Fruit fly (Drosophila melanogaster) whole organism: ENCODE data around the gene CG13449.

Experiments used
- CG8478 ChIP-seq: fragments of >200 bp; optimal IDR thresholded peaks from 2 replicates; lab custom pipeline; 2018; ENCODE audit warnings: inconsistent platforms
- Dll ChIP-seq: fragments of >200 bp; optimal IDR thresholded peaks from 2 replicates; lab custom pipeline; 2017
- EcR ChIP-seq, 2 experiments: fragments of >200 bp; optimal IDR thresholded peaks; 2 replicates each; lab custom pipeline; 2017; ENCODE audit warnings: missing biosample characterization in 2 of 2, missing genetic modification characterization in 2 of 2, missing genetic modification reagents in 2 of 2
- pan ChIP-seq: fragments of >200 bp; optimal IDR thresholded peaks from 2 replicates; lab custom pipeline; 2017
- psq ChIP-seq: fragments of >200 bp; optimal IDR thresholded peaks from 2 replicates; lab custom pipeline; 2017
- usp ChIP-seq: fragments of >200 bp; optimal IDR thresholded peaks from 2 replicates; lab custom pipeline; 2017; ENCODE audit warnings: missing biosample characterization, missing genetic modification characterization, mixed read lengths

The CG13449 gene

DNA sequence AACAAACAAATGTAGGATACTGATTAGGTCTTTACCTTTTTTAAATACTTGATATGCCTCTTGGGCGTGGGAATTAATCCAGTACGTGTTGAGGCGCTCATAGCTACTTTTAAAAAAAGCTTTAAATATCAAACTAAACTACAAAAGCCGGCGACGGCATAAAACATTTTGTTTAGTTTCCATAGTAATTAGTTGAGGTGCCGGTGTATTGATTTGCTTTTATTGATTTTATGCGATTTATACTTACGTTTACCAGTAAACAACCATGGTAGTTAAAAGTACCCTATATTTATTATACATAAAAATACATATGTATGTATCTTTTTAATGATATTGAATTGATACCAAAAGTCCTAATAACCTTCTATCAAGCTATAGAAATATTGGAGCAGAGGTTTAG is at the start of gene CG13449:
CG13449 (minus strand) TSS at position 101 of the 400 bp plus-strand sequence.
- TF ChIP-seq usp (no peak), psq (no peak)

DNA sequence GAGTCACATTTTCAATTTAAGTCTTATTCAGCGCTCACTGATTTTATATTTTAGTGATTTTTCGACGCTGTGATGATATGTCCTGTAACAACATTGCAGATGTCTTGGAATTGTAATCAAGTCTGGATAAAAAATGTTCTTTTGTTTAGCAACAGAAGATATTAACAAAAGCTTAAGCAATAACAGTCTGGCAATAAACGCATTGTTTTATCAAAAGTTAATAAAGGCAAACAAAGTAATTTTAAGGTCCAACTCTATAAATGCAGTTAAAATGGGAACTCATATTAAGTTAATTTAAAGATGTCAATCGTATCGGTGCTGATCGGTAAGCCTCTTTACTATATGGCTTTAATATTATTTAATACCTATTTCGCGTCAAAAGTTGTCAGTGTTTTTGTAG is 48.9 kb upstream of the CG13449 start, which contains the start of gene CG43082:
CG43082 (plus strand) TSS at position 301 of the 400 bp plus-strand sequence.
- TF ChIP-seq psq (no peak), Dll (lab: Kevin White, UChicago) (no peak)

DNA sequence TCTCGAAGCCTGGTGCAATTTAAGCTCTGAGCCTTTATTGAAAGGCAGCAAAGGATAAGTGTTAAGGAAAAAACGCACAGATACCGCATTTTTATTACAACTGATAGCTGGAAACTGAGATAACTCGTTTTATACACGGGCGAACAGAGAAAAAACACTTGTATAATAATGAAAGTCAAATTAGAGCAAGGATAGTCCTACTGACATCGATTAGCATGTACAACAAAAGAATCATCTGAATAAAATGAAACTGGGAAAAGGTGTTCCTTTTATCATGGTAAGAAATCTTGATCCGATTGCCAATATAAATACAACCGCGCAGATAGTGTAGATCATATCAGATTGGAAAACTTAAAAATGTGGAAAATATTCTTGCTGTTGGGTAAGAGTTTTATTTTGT is 48.3 kb upstream of the CG13449 start, which contains the start of the genes Eig71Ej and Eig71Ek:
Eig71Ej (minus strand) TSS at position 101 of the 400 bp plus-strand sequence.
Eig71Ek (plus strand) TSS at position 334 of the 400 bp plus-strand sequence.
- TF ChIP-seq EcR (GFP tag; optimal IDR thresholded peaks at IDR 0.05; lab: Kevin White, UChicago) (no peak), pan (lab: Kevin White, UChicago) (no peak), Dll (lab: Kevin White, UChicago) (no peak), psq (no peak), CG8478 (lab: Kevin White, UChicago) (no peak), usp (no peak)

DNA sequence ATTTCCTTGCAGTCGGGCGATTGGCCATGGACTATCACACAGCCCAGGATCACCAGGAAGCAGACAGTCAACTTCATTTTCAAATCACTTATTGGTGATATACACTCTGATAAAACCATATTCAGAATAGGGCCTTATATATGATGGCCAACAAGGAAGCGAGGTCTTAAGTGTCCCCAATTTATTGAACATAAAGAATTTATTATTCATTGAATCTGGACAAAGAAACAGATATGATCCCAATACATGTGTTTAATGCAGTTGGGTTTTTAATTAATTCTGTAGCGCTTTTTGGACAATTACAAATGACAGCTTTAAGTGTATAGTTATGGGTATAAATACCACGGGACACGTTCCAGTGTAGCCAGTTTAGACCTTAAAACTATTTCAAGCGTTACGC is 46.7 kb upstream of the CG13449 start, which contains the start of the genes Eig71Eh and Eig71Ei:
Eig71Eh (minus strand) TSS at position 101 of the 400 bp plus-strand sequence.
Eig71Ei (plus strand) TSS at position 367 of the 400 bp plus-strand sequence.
- no peak for TF ChIP-seq pan (lab: Kevin White, UChicago)
- no peak for TF ChIP-seq EcR (GFP tag; optimal IDR thresholded peaks at IDR 0.05; lab: Kevin White, UChicago)
- TF ChIP-seq usp = no peak
- TF ChIP-seq CG8478 (lab: Kevin White, UChicago) = no peak
- no peak for TF ChIP-seq psq
- TF ChIP-seq Dll (lab: Kevin White, UChicago) = no peak

DNA sequence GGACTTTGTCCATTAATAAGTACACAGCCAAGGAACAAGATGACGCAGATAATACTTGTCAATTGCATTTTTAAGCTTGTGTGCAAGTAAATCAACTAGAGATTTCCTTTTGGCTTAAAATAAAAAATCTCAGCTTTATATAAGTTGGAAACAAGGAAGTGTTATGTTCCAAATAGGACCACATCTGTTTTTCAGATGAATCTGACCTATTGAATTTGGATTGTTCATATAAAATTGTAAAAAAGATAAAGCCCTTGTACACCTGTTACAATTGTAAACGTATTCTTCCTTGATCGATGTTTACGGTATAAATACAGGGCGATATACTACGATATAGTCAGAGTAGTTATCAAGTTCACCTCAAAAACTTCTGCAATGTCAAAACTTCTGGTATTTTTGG is 44.7 kb upstream of the CG13449 start, which contains the start of the genes Eig71Ef and Eig71Eg:
Eig71Ef (minus strand) TSS at position 101 of the 400 bp plus-strand sequence.
Eig71Eg (plus strand) TSS at position 339 of the 400 bp plus-strand sequence.
- TF ChIP-seq Dll (lab: Kevin White, UChicago) = no peak
- TF ChIP-seq pan (lab: Kevin White, UChicago) = no peak
- TF ChIP-seq usp = no peak
- no peak for TF ChIP-seq psq
- no peak for TF ChIP-seq CG8478 (lab: Kevin White, UChicago)
- TF ChIP-seq EcR (GFP tag; optimal IDR thresholded peaks at IDR 0.05; lab: Kevin White, UChicago) = no peak

DNA sequence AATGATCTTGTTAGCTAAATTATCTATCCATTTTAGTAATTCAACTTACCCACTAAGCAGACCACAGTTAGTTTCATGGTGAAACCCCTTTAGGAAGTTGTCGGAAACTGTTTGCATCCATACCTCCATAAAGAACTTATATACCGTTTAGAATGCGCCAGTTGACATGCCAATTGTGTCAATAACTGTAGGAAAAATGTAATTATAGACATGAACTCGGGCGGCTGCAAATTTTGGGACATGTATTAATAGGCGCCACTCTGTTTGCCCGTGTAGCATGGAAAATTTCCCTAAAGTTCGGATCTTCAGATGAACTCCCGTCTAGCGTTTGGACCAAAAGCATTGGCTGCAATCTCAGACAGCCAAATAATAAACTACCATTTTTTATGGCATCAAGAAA is 43.3 kb upstream of the CG13449 start, which contains the start of gene Eig71Ee:
Eig71Ee (minus strand) TSS at position 101 of the 400 bp plus-strand sequence.
- TF ChIP-seq psq = no peak
- TF ChIP-seq EcR (GFP tag; optimal IDR thresholded peaks at IDR 0.05; lab: Kevin White, UChicago) = no peak
- no peak for TF ChIP-seq CG8478 (lab: Kevin White, UChicago)
- no peak for TF ChIP-seq pan (lab: Kevin White, UChicago)
- TF ChIP-seq usp = no peak
- TF ChIP-seq Dll (lab: Kevin White, UChicago) = no peak

DNA sequence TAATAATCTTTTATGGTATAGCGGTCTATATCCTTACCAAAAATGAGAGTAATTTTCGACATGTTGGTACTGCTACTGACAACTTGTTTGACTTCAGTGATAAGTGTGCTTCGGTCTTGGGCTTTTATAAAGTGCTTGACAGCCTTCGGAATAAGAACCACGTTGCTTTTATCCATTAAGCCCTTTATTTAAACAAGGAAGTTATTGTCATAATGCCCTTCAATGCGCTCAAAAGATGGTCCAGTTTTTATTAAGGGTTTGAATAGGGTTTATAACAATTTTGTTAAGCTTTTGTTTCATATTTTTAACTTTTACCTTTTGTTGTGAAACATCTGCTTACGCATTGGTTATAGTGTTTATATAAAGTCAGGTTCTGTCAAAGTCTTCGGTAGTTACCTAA is 39.5 kb upstream of the CG13449 start, which contains the start of the genes Eig71Ec and Eig71Ed:
Eig71Ec (minus strand) TSS at position 101 of the 400 bp plus-strand sequence.
Eig71Ed (plus strand) TSS at position 384 of the 400 bp plus-strand sequence.
- no peak for TF ChIP-seq usp
- no peak for TF ChIP-seq CG8478 (lab: Kevin White, UChicago)
- no peak for TF ChIP-seq pan (lab: Kevin White, UChicago)
- no peak for TF ChIP-seq EcR (GFP tag; optimal IDR thresholded peaks at IDR 0.05; lab: Kevin White, UChicago)
- no peak for TF ChIP-seq psq
- TF ChIP-seq Dll (lab: Kevin White, UChicago) = no peak

DNA sequence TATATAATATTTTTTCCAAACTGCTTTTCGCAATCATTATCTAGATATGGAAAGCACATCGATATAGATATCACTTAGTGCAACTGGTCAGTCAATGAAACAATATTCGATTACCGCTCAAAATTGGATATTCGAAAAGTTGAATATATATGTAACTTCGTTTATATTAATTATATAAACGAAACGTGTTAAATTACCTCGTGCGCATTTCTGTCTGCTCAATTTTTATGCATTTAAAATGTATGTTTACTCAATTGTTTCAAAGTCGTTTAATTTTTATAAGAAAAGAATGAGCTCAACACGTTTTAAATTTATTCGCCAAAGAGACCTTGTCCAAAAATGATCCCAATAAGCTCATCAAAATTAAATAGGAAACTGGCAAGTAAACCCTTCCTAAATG is 37.9 kb upstream of the CG13449 start, which contains the start of gene CG43084:
CG43084 (plus strand) TSS at position 301 of the 400 bp plus-strand sequence.
- TF ChIP-seq psq = no peak
- TF ChIP-seq EcR (GFP tag; optimal IDR thresholded peaks at IDR 0.05; lab: Kevin White, UChicago) = no peak
- TF ChIP-seq CG8478 (lab: Kevin White, UChicago) = no peak
- TF ChIP-seq Dll (lab: Kevin White, UChicago) = no peak

DNA sequence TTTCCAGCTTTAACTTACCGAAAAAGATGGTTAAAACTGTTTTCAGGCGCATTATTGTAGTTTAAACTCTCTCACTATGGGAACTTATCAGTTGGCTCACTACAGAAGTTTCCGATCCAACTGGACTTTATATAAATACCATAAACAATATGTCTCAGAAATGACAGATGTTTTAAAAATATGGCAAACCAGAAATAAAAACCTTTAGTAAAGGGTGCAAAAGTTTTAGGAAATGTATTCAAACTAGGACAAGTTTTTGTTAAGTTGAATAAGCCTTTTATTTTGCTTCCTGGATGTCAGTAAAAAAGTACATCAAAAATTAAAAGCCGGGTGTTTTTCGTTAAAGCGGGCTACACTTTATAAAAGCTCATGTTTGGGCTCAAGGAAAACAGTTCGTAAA is 36.9 kb upstream of the CG13449 start, which contains the start of the genes Eig71Ea and Eig71Eb:
Eig71Ea (minus strand) TSS at position 101 of the 400 bp plus-strand sequence.
Eig71Eb (plus strand) TSS at position 376 of the 400 bp plus-strand sequence.
- TF ChIP-seq pan (lab: Kevin White, UChicago) (no peak), Dll (lab: Kevin White, UChicago) (no peak), CG8478 (lab: Kevin White, UChicago) (no peak), psq (no peak), usp (no peak), EcR (GFP tag; optimal IDR thresholded peaks at IDR 0.05; lab: Kevin White, UChicago) (no peak)

DNA sequence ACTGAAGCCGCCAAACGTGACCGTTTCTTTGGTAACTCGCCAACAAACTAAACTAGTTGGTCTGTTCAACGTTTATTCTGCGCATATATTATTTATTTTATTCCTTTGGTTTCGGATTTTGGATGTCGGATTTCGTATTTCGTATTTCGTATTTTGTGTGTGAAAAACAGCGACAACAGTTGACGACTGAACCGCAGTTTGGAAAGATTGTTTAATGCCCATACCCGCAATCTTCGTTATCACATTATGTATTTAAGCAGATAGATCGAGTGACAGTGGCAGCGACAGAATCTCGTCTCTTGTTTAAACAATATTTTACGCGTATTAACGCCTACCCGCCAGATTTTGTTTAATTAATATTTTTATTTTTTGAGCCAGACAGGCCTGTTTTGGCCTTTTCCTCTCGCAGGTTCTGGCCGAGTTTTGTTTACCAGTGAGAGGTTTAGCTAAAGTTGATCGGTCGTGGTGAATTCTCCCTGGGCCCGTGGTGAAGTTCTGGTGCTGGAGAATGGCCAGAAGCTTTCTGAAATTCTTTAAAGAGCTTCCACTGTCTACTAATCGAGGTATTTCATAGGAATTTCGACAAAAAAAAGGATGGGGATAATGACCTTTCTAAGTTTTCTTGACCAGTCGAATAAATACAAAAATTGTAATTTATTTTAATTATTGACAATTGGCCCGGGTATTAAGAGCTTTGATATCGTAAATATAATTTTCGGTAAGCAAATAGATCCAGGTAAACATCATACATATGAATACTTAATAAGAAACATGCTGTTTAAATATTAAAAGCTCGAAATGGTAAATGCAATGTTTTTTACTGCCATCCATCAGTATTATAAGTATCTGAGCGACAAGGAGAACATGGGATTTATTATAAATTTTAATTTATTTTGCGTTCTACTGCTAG is 35.3 kb upstream of the CG13449 start, which contains the start of the genes comm3 and CG43083:
comm3 (minus strand) TSS at position 51 of the 910 bp plus-strand sequence.
CG43083 (plus strand) TSS at position 860 of the 910 bp plus-strand sequence.
- no peak for TF ChIP-seq usp
- no peak for TF ChIP-seq psq
- no peak for TF ChIP-seq EcR (GFP tag; optimal IDR thresholded peaks at IDR 0.05; lab: Kevin White, UChicago)
- no peak for TF ChIP-seq pan (lab: Kevin White, UChicago)
- no peak for TF ChIP-seq CG8478 (lab: Kevin White, UChicago)
- no peak for TF ChIP-seq Dll (lab: Kevin White, UChicago)

DNA sequence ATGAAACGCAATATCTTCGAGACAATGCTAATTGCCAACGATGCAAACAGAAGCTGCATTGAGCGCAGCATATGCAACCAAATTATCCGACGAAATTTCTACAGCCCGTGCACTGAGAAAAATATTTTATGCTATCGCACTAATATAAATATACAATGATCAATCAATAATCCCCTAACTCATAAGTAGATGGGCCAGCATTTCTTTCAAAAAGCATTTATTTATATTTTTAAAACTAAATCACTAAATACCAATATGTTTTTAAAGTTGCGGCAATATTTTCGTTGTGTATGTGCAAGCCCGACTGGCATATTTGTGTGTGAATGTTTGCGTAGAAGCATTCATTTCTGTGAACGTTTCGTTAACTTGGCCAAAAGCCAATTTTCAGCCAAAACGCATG is 33.6 kb upstream of the CG13449 start:
- TF ChIP-seq Dll (lab: Kevin White, UChicago) (no peak), EcR (GFP tag; optimal IDR thresholded peaks at IDR 0.05; lab: Kevin White, UChicago) (no peak), pan (lab: Kevin White, UChicago) (no peak), psq (no peak), CG8478 (lab: Kevin White, UChicago) (no peak), usp (no peak)
